Fruit fly (Drosophila melanogaster) Kc167 (cell line): ENCODE measurements around the gene eca.

Experiments
- Myc ChIP-seq: fragments of >200 bp; optimal IDR thresholded peaks from 2 replicates; lab custom pipeline; 2017; ENCODE audit warnings: missing external identifiers
- h ChIP-seq: fragments of >200 bp; optimal IDR thresholded peaks from 3 replicates; lab custom pipeline; 2018; ENCODE audit warnings: missing external identifiers
- insv ChIP-seq: fragments of >200 bp; optimal IDR thresholded peaks from 3 replicates; lab custom pipeline; 2018; ENCODE audit warnings: missing external identifiers
- ttk ChIP-seq: sonication (Bioruptor generic); optimal IDR thresholded peaks from 2 replicates; lab custom pipeline; 2017; ENCODE audit warnings: missing external identifiers

dm6 chr3R:9730784-9731183, 45.5 kb upstream of the eca start, which contains the start of gene FoxP:
- TF ChIP-seq Myc (lab: Kevin White, UChicago) (no peak), ttk (lab: Kevin White, UChicago) (no peak), h (lab: Kevin White, UChicago) (no peak), insv (lab: Kevin White, UChicago) (no peak)
